Worm (Caenorhabditis elegans): Measurements from ENCODE around the gene C15B12.1.

ce11 chrX:6519946-6520345, 43.3 kb downstream of the C15B12.1 start:
- TF ChIP-seq ztf-25 (GFP tag; IDR thresholded peaks at IDR 0.05) (no peak), ceh-91 (GFP tag; IDR thresholded peaks at IDR 0.05) (no peak), F33H1.4 (GFP tag; IDR thresholded peaks at IDR 0.05) (no peak), attf-6 (GFP tag; IDR thresholded peaks at IDR 0.05) (no peak), ama-1 (optimal IDR thresholded peaks at IDR 0.05) (no peak), ama-1 (GFP tag; optimal IDR thresholded peaks at IDR 0.05) (no peak), nfya-1 (tag; optimal IDR thresholded peaks at IDR 0.05; ENCODE audit: borderline replicate concordance, insufficient read depth) (no peak), T07F8.4 (tag; optimal IDR thresholded peaks at IDR 0.05) (no peak)

Measured in whole organism, young adult.